Worm (Caenorhabditis elegans) whole organism, L4/young adult: ENCODE measurements around the gene gst-11.

ENCODE experiments used
- W03F9.2 ChIP-seq: fragments of 150-350 bp; optimal IDR thresholded peaks from 2 replicates; lab custom pipeline; 2014; ENCODE audit warnings: missing biosample characterization, missing genetic modification characterization
- dao-5 ChIP-seq: sonication (generic microtip); optimal IDR thresholded peaks from 2 replicates; lab custom pipeline; 2016; ENCODE audit warnings: missing genotype, missing genetic modification characterization, moderate library complexity, missing compliant biosample characterization
- him-1 ChIP-seq: sonication (generic microtip); optimal IDR thresholded peaks from 2 replicates; lab custom pipeline; 2016; ENCODE audit warnings: missing genotype, missing genetic modification reagents, missing genetic modification characterization, missing compliant biosample characterization

DNA sequence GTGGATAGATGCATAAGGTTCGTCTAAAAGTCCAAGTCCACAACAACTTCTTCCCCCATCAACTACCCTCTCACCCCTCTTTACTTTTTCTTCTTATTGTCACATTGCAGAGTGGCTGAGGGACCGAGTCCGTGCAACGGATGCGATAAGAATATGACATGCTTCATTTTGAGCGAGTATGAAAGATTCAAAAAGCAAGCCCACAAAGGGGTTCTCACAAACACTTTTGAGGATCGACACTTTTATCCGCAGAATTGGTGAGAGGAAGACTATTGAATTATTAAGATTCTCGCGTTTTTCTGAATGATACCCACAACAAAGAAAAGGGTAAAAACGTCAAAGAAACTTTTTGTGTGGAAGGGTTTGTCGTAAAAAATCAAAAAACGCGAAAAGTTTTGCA lies 8.0 kb downstream of the gst-11 start:
- TF ChIP-seq dao-5: no peak
- TF ChIP-seq W03F9.2: no peak
- no peak for TF ChIP-seq him-1 (tag; lab: Kevin White, UChicago)
